Worm (Caenorhabditis elegans) whole organism, early embryonic: ENCODE data around the gene csb-1.
A peak's percentile ranks its signal among the peaks of the same experiment; 100 is the strongest.

ENCODE experiments used
- B0310.2 ChIP-seq: sonication (generic microtip); optimal IDR thresholded peaks from 2 replicates; lab custom pipeline; 2016; ENCODE audit warnings: mild to moderate bottlenecking, missing genetic modification characterization, missing compliant biosample characterization
- F13C5.2 ChIP-seq: sonication (generic microtip); optimal IDR thresholded peaks from 2 replicates; lab custom pipeline; 2017; ENCODE audit warnings: mild to moderate bottlenecking, missing genetic modification characterization, inconsistent platforms, missing compliant biosample characterization
- aly-1 ChIP-seq: sonication (generic microtip); optimal IDR thresholded peaks from 2 replicates; lab custom pipeline; 2016; ENCODE audit warnings: missing genetic modification characterization, missing compliant biosample characterization
- ama-1 ChIP-seq: fragments of 150-350 bp; optimal IDR thresholded peaks from 2 replicates; lab custom pipeline; 2014
- ceh-13 ChIP-seq: fragments of 200-800 bp; sonication (Bioruptor generic); optimal IDR thresholded peaks from 2 replicates; lab custom pipeline; 2018; ENCODE audit warnings: mild to moderate bottlenecking, missing genetic modification characterization, missing compliant biosample characterization
- ceh-36 ChIP-seq: sonication (generic microtip); optimal IDR thresholded peaks from 2 replicates; lab custom pipeline; 2016; ENCODE audit warnings: missing genetic modification characterization, inconsistent platforms, missing compliant biosample characterization
- ets-7 ChIP-seq: sonication (generic microtip); optimal IDR thresholded peaks from 2 replicates; lab custom pipeline; 2016; ENCODE audit warnings: missing genotype, missing genetic modification characterization, missing compliant biosample characterization
- hmbx-1 ChIP-seq: sonication (generic microtip); optimal IDR thresholded peaks from 2 replicates; lab custom pipeline; 2016; ENCODE audit warnings: mild to moderate bottlenecking, missing genetic modification characterization, missing compliant biosample characterization
- hmg-4 ChIP-seq: fragments of 200-800 bp; sonication (Bioruptor generic); optimal IDR thresholded peaks from 2 replicates; lab custom pipeline; 2018; ENCODE audit warnings: mild to moderate bottlenecking, missing genetic modification characterization, missing compliant biosample characterization
- hnd-1 ChIP-seq: sonication (generic microtip); optimal IDR thresholded peaks from 2 replicates; lab custom pipeline; 2016; ENCODE audit warnings: missing genetic modification characterization, missing compliant biosample characterization
- pes-1 ChIP-seq: fragments of 200-800 bp; sonication (Bioruptor generic); IDR thresholded peaks from 2 replicates; pipeline ENCODE4 v1.3.6; 2022; ENCODE audit warnings: missing genetic modification reagents, missing genetic modification characterization, missing compliant biosample characterization
- scrt-1 ChIP-seq: fragments of 200-800 bp; sonication (Bioruptor generic); IDR thresholded peaks from 2 replicates; pipeline ENCODE4 v1.3.6; 2022; ENCODE audit warnings: missing genetic modification characterization, missing compliant biosample characterization
- tbx-11 ChIP-seq: fragments of 200-800 bp; sonication (Bioruptor generic); IDR thresholded peaks from 2 replicates; pipeline ENCODE4 v1.3.6; 2022; ENCODE audit warnings: missing genetic modification characterization, missing compliant biosample characterization
- tra-4 ChIP-seq: sonication (generic microtip); optimal IDR thresholded peaks from 2 replicates; lab custom pipeline; 2017; ENCODE audit warnings: missing genetic modification characterization, missing compliant biosample characterization

ce11 chrX:15841086-15841622 is 24.6 kb downstream of the csb-1 start, which contains the start of gene serp-1.1:
- peak; percentile 74 for TF ChIP-seq aly-1 (tag; lab: Kevin White, UChicago)
- no peak for TF ChIP-seq ama-1 (lab: Kevin White, UChicago)
- no peak for TF ChIP-seq ceh-36 (tag; lab: Kevin White, UChicago)
- peak; percentile 62 for TF ChIP-seq scrt-1 (GFP tag; lab: Robert Waterston, UW)
- TF ChIP-seq ceh-13 = no peak
- TF ChIP-seq hmg-4 (GFP tag; lab: Kevin White, UChicago) = peak; percentile 92
- peak; percentile 69 for TF ChIP-seq ets-7 (tag; lab: Kevin White, UChicago)
- 0 out of 2 replicates have a peak, but pooled peaks have one; percentile 33 for TF ChIP-seq tbx-11 (GFP tag; lab: Robert Waterston, UW)
- TF ChIP-seq hmbx-1 = no peak
- peak; percentile 59; the same call in 1 of the 2 replicates for TF ChIP-seq pes-1 (GFP tag; lab: Robert Waterston, UW)
- TF ChIP-seq tra-4 (tag; lab: Kevin White, UChicago) = no peak
- TF ChIP-seq hnd-1 (tag; lab: Kevin White, UChicago) = no peak
- peak; percentile 54 for TF ChIP-seq B0310.2
- TF ChIP-seq F13C5.2 (tag; lab: Kevin White, UChicago) = peak; percentile 89
